Fruit fly (Drosophila melanogaster): Measurements from ENCODE around the gene CG15386.

The CG15386 gene

DNA sequence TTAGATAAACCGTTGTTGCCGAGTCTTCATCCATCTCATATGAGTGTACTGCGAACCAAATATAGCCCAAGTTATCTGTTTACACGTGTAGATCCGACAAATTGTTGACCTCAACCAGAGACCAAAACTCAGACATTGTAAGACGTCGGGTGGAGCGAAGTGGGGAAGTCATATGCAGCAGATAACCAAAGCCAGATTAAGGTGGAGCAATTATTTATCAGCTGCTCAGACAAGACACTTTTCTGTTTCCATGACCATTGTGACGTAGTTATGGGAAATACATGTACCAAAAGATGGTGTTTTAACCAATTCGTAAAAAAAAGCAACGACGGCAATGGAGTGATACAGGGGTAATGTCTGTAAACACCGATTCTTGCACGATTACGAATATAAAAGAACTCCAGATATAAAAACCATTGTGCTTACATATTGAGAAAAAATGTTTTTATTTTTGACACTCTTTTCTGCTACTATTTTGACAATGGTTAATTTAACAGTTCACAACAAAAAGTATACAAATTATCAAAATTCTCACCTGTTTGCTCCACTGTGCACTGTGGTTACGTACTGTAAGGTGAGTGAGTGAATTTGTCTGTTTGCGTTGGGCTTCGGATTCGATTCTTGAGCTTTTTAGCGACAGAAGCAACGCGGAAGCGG is 39.6 kb downstream of the CG15386 start (continued):
- no peak for TF ChIP-seq CG15011 (GFP tag; optimal IDR thresholded peaks at IDR 0.05)
- peak; percentile 21 for TF ChIP-seq p53 (GFP tag; optimal IDR thresholded peaks at IDR 0.05)
- peak; percentile 50 for TF ChIP-seq mam (GFP tag; optimal IDR thresholded peaks at IDR 0.05)
- TF ChIP-seq stwl (tag; optimal IDR thresholded peaks at IDR 0.05), result no peak
- TF ChIP-seq en (GFP tag; optimal IDR thresholded peaks at IDR 0.05), result peak; percentile 31
- peak; percentile 41 for TF ChIP-seq Blimp-1 (GFP tag; optimal IDR thresholded peaks at IDR 0.05)
- no peak for TF ChIP-seq org-1 (GFP tag; optimal IDR thresholded peaks at IDR 0.05)
- TF ChIP-seq lbe (GFP tag; optimal IDR thresholded peaks at IDR 0.05), result peak; percentile 4
- TF ChIP-seq nmo (GFP tag; optimal IDR thresholded peaks at IDR 0.05), result peak; percentile 31
- peak; percentile 8 for TF ChIP-seq CG4617 (GFP tag; optimal IDR thresholded peaks at IDR 0.05; ENCODE audit: borderline replicate concordance)
- peak; percentile 21 for TF ChIP-seq CG30431 (GFP tag; optimal IDR thresholded peaks at IDR 0.05)
- TF ChIP-seq CG17359 (tag; optimal IDR thresholded peaks at IDR 0.05), result peak; percentile 22
- no peak for TF ChIP-seq vnd (GFP tag; IDR thresholded peaks at IDR 0.05; ENCODE audit: partially characterized antibody)
- TF ChIP-seq CG9817 (tag; optimal IDR thresholded peaks at IDR 0.05), result peak; percentile 37
- TF ChIP-seq cwo (GFP tag; optimal IDR thresholded peaks at IDR 0.05), result peak; percentile 17
- TF ChIP-seq Nf-YA (GFP tag; IDR thresholded peaks at IDR 0.05), result no peak
- no peak for TF ChIP-seq bigmax (GFP tag; optimal IDR thresholded peaks at IDR 0.05)
- no peak for TF ChIP-seq sr (GFP tag; IDR thresholded peaks at IDR 0.05)
- TF ChIP-seq CG14441 (GFP tag; IDR thresholded peaks at IDR 0.05), result peak; percentile 48
- TF ChIP-seq CG32767 (GFP tag; IDR thresholded peaks at IDR 0.05), result 0 out of 2 replicates have a peak, but pooled peaks have one; percentile 20
- TF ChIP-seq CG14860 (GFP tag; IDR thresholded peaks at IDR 0.05; ENCODE audit: partially characterized antibody), result no peak
- TF ChIP-seq ind (GFP tag; optimal IDR thresholded peaks at IDR 0.05), result peak; percentile 53
- peak; percentile 14 for TF ChIP-seq Six4 (GFP tag; optimal IDR thresholded peaks at IDR 0.05)
- peak; percentile 50 for TF ChIP-seq bab2 (GFP tag; optimal IDR thresholded peaks at IDR 0.05)
- TF ChIP-seq CG30020 (tag; optimal IDR thresholded peaks at IDR 0.05), result no peak
- peak; percentile 44 for TF ChIP-seq HHEX (GFP tag; optimal IDR thresholded peaks at IDR 0.05)
- TF ChIP-seq sob (GFP tag; IDR thresholded peaks at IDR 0.05), result peak; percentile 32; the same call in 1 of the 2 replicates
- TF ChIP-seq ssp (GFP tag; IDR thresholded peaks at IDR 0.05), result peak; percentile 35; the same call in 1 of the 2 replicates
- no peak for TF ChIP-seq Asciz (GFP tag; optimal IDR thresholded peaks at IDR 0.05)
- peak; percentile 32; the same call in 1 of the 2 replicates for TF ChIP-seq Ptx1 (GFP tag; IDR thresholded peaks at IDR 0.05)
- peak; percentile 51; the same call in 1 of the 3 replicates for TF ChIP-seq Mrtf (GFP tag; IDR thresholded peaks at IDR 0.05)
- peak; percentile 50 for TF ChIP-seq CG6813 (GFP tag; optimal IDR thresholded peaks at IDR 0.05)
- TF ChIP-seq Med (GFP tag), result peak; percentile 93
- TF ChIP-seq CG30403 (GFP tag; optimal IDR thresholded peaks at IDR 0.05), result peak; percentile 56
- peak; percentile 74 for TF ChIP-seq gem (tag; optimal IDR thresholded peaks at IDR 0.05)
- peak; percentile 11 for TF ChIP-seq disco-r (GFP tag; optimal IDR thresholded peaks at IDR 0.05)
- no peak for TF ChIP-seq cad (GFP tag; optimal IDR thresholded peaks at IDR 0.05)
- no peak for TF ChIP-seq wor (GFP tag; IDR thresholded peaks at IDR 0.05)
- no peak for TF ChIP-seq crol (GFP tag; IDR thresholded peaks at IDR 0.05)
- no peak for TF ChIP-seq CG13287 (GFP tag; IDR thresholded peaks at IDR 0.05; ENCODE audit: partially characterized antibody)
- TF ChIP-seq lov (optimal IDR thresholded peaks at IDR 0.05), result no peak
- TF ChIP-seq lov (GFP tag; IDR thresholded peaks at IDR 0.05), result no peak
- TF ChIP-seq eyg (GFP tag; optimal IDR thresholded peaks at IDR 0.05), result peak; percentile 19
- peak; percentile 63 for TF ChIP-seq CG18599 (GFP tag; optimal IDR thresholded peaks at IDR 0.05)
- no peak for TF ChIP-seq D (optimal IDR thresholded peaks at IDR 0.05)
- TF ChIP-seq D (GFP tag; optimal IDR thresholded peaks at IDR 0.05), result peak; percentile 42
- no peak for TF ChIP-seq amos (GFP tag; IDR thresholded peaks at IDR 0.05; ENCODE audit: partially characterized antibody)
- TF ChIP-seq NC2β (GFP tag; optimal IDR thresholded peaks at IDR 0.05), result peak; percentile 5
- TF ChIP-seq esg (GFP tag; conservative IDR thresholded peaks at IDR 0.05), result peak; percentile 23; the same call in 1 of the 2 replicates
- peak; percentile 49 for TF ChIP-seq CG3281 (GFP tag; optimal IDR thresholded peaks at IDR 0.05)

Measured in whole organism, embryonic.